Worm (Caenorhabditis elegans) whole organism, L1 larva: ENCODE results near the gene nspg-9.

Source experiments
- Y116A8C.19 ChIP-seq: sonication (generic microtip); optimal IDR thresholded peaks from 2 replicates; lab custom pipeline; 2016; ENCODE audit warnings: missing compliant biosample characterization, missing genetic modification characterization, borderline replicate concordance
- aly-2 ChIP-seq: fragments of 150-350 bp; optimal IDR thresholded peaks from 2 replicates; lab custom pipeline; 2014; ENCODE audit warnings: missing biosample characterization, missing genetic modification characterization
- fos-1 ChIP-seq: fragments of 150-350 bp; optimal IDR thresholded peaks from 2 replicates; lab custom pipeline; 2014; ENCODE audit warnings: missing biosample characterization, missing genetic modification characterization
- mdl-1 ChIP-seq, 2 experiments: fragments of 150-350 bp; optimal IDR thresholded peaks; 2 replicates each; lab custom pipeline; 2014 to 2017; ENCODE audit warnings: missing biosample characterization in 2 of 2, missing genetic modification characterization in 2 of 2, inconsistent platforms in 1 of 2
- nhr-19 ChIP-seq: fragments of 200-800 bp; sonication (Bioruptor generic); conservative IDR thresholded peaks from 2 replicates; pipeline ENCODE4 v1.3.6; 2022; ENCODE audit warnings: missing genetic modification characterization, missing compliant biosample characterization
- nhr-76 ChIP-seq: sonication (generic microtip); optimal IDR thresholded peaks from 2 replicates; lab custom pipeline; 2017; ENCODE audit warnings: missing biosample characterization, missing genetic modification characterization

DNA sequence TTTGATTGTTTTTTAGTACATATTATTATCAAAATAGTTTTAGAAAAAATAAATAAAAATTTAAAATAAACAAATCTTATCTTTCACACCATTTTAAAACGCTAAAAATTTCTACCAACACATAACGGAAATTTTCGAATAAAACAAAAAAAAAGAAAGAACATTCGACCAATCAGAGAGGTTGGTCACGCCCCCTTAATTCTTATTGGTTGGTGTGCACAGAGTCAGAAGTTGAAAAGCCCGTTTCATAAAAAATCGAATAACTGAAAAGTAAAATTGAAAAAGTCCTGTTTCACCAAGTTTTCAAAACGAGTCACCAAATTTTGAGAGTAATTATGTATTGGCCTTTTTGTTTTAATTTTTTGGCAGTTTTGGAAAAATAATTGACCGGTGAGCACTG, 34.4 kb downstream of the nspg-9 start:
- TF ChIP-seq mdl-1 (tag; optimal IDR thresholded peaks at IDR 0.05; lab: Kevin White, UChicago) (no peak), aly-2 (tag; lab: Kevin White, UChicago) (no peak), nhr-76 (tag; lab: Kevin White, UChicago) (no peak), nhr-19 (GFP tag; lab: Robert Waterston, UW) (no peak), fos-1 (tag; lab: Kevin White, UChicago) (no peak), Y116A8C.19 (tag; lab: Kevin White, UChicago) (no peak)
